Fruit fly (Drosophila melanogaster): ENCODE data around the gene CG16700.

DNA sequence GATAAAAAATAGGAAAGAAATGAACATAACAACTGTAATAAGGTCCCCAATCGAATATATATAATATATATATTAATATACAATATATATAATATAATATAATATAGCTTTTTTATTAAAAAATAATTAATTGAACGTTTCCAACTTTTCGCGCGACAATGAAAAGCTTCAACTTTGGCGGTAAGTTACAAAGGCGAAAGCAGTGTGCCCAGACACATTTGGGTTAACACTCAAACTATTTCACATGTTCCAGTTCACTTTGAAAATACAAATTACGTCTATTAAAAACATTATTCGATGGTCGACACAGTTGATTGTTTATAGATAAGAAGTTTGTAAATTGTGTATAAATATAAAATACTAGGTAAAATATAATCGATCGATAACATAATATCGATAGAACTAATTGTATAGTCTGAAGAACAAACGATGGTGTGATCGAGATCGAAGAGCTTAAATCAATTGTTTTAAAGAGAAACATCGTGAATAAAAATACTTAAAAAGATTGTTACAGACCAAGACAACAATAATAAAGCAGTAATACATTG lies 14.6 kb downstream of the CG16700 start:
- TF ChIP-seq Opbp (GFP tag; IDR thresholded peaks at IDR 0.05; ENCODE audit: partially characterized antibody), result peak; percentile 53; the same call in 2 of the 3 replicates
- TF ChIP-seq maf-S (GFP tag; optimal IDR thresholded peaks at IDR 0.05), result no peak
- TF ChIP-seq Usf (GFP tag; optimal IDR thresholded peaks at IDR 0.05), result no peak
- TF ChIP-seq Max (GFP tag; optimal IDR thresholded peaks at IDR 0.05), result no peak
- no peak for TF ChIP-seq CG3065 (GFP tag; optimal IDR thresholded peaks at IDR 0.05)
- no peak for TF ChIP-seq nerfin-2 (GFP tag; IDR thresholded peaks at IDR 0.05; ENCODE audit: partially characterized antibody)
- TF ChIP-seq Dip2 (GFP tag; IDR thresholded peaks at IDR 0.05), result no peak
- TF ChIP-seq Lpt (GFP tag; optimal IDR thresholded peaks at IDR 0.05), result no peak
- TF ChIP-seq GATAe (GFP tag; conservative IDR thresholded peaks at IDR 0.05), result no peak
- TF ChIP-seq ftz-f1 (GFP tag; optimal IDR thresholded peaks at IDR 0.05), result no peak
